Worm (Caenorhabditis elegans) whole organism, L2 larva: ENCODE data around the gene M6.11.

Source experiments
- C34F6.9 ChIP-seq: fragments of 150-350 bp; optimal IDR thresholded peaks from 2 replicates; lab custom pipeline; 2014; ENCODE audit warnings: missing biosample characterization, missing genetic modification characterization
- F13H6.1 ChIP-seq: sonication (generic microtip); optimal IDR thresholded peaks from 2 replicates; lab custom pipeline; 2016; ENCODE audit warnings: missing genetic modification characterization, missing compliant biosample characterization
- R02D3.7 ChIP-seq: fragments of 150-350 bp; optimal IDR thresholded peaks from 2 replicates; lab custom pipeline; 2014; ENCODE audit warnings: missing biosample characterization, missing genetic modification characterization
- Y55F3AM.14 ChIP-seq: fragments of 200-800 bp; sonication (Bioruptor generic); optimal IDR thresholded peaks from 2 replicates; lab custom pipeline; 2018; ENCODE audit warnings: mild to moderate bottlenecking, missing genetic modification characterization, missing compliant biosample characterization
- ZK546.5 ChIP-seq: sonication (generic microtip); optimal IDR thresholded peaks from 2 replicates; lab custom pipeline; 2017; ENCODE audit warnings: missing biosample characterization, missing genetic modification characterization
- alr-1 ChIP-seq: fragments of 150-350 bp; optimal IDR thresholded peaks from 2 replicates; lab custom pipeline; 2014; ENCODE audit warnings: missing biosample characterization, missing genetic modification characterization
- ceh-82 ChIP-seq: fragments of 150-350 bp; optimal IDR thresholded peaks from 2 replicates; lab custom pipeline; 2014; ENCODE audit warnings: missing biosample characterization, missing genetic modification characterization
- crh-2 ChIP-seq: sonication (generic microtip); optimal IDR thresholded peaks from 2 replicates; lab custom pipeline; 2017; ENCODE audit warnings: missing biosample characterization, missing genetic modification characterization
- dmd-4 ChIP-seq: sonication (generic microtip); optimal IDR thresholded peaks from 2 replicates; lab custom pipeline; 2017; ENCODE audit warnings: missing biosample characterization, missing genetic modification characterization
- egl-27 ChIP-seq: sonication (generic microtip); optimal IDR thresholded peaks from 3 replicates; lab custom pipeline; 2017; ENCODE audit warnings: missing biosample characterization, missing genetic modification reagents, missing genetic modification characterization
- elt-1 ChIP-seq: fragments of 150-350 bp; optimal IDR thresholded peaks from 2 replicates; lab custom pipeline; 2014; ENCODE audit warnings: missing biosample characterization, missing genetic modification characterization
- fos-1 ChIP-seq: fragments of 150-350 bp; optimal IDR thresholded peaks from 2 replicates; lab custom pipeline; 2014; ENCODE audit warnings: missing biosample characterization, missing genetic modification characterization
- gmeb-1 ChIP-seq: fragments of 150-350 bp; optimal IDR thresholded peaks from 2 replicates; lab custom pipeline; 2014; ENCODE audit warnings: missing biosample characterization, missing genetic modification characterization
- lin-11 ChIP-seq: fragments of 150-350 bp; sonication (generic microtip); optimal IDR thresholded peaks from 2 replicates; lab custom pipeline; 2014; ENCODE audit warnings: missing biosample characterization, missing genetic modification characterization, inconsistent platforms, mixed read lengths
- lin-13 ChIP-seq: fragments of 150-350 bp; optimal IDR thresholded peaks from 2 replicates; lab custom pipeline; 2014; ENCODE audit warnings: missing biosample characterization, missing genetic modification reagents, missing genetic modification characterization
- lin-39 ChIP-seq: fragments of 150-350 bp; optimal IDR thresholded peaks from 2 replicates; lab custom pipeline; 2014; ENCODE audit warnings: missing biosample characterization, missing genetic modification reagents, missing genetic modification characterization
- mab-5 ChIP-seq: fragments of 150-350 bp; optimal IDR thresholded peaks from 2 replicates; lab custom pipeline; 2014; ENCODE audit warnings: missing biosample characterization, missing genetic modification characterization
- mbf-1 ChIP-seq: sonication (generic microtip); optimal IDR thresholded peaks from 2 replicates; lab custom pipeline; 2017; ENCODE audit warnings: missing biosample characterization, missing genetic modification characterization
- nhr-10 ChIP-seq: sonication (generic microtip); optimal IDR thresholded peaks from 2 replicates; lab custom pipeline; 2017; ENCODE audit warnings: missing biosample characterization, missing genetic modification characterization
- nhr-11 ChIP-seq: fragments of 150-350 bp; optimal IDR thresholded peaks from 2 replicates; lab custom pipeline; 2014; ENCODE audit warnings: missing biosample characterization, missing genetic modification characterization
- nhr-12 ChIP-seq: fragments of 150-350 bp; optimal IDR thresholded peaks from 2 replicates; lab custom pipeline; 2014; ENCODE audit warnings: missing biosample characterization, missing genetic modification characterization
- nhr-129 ChIP-seq: fragments of 150-350 bp; optimal IDR thresholded peaks from 2 replicates; lab custom pipeline; 2014; ENCODE audit warnings: missing biosample characterization, missing genetic modification characterization
- nhr-21 ChIP-seq: fragments of 150-350 bp; optimal IDR thresholded peaks from 2 replicates; lab custom pipeline; 2014; ENCODE audit warnings: missing biosample characterization, missing genetic modification characterization
- nhr-23 ChIP-seq: fragments of 150-350 bp; optimal IDR thresholded peaks from 2 replicates; lab custom pipeline; 2014; ENCODE audit warnings: missing biosample characterization, missing genetic modification reagents, missing genetic modification characterization
- nhr-237 ChIP-seq: fragments of 150-350 bp; optimal IDR thresholded peaks from 2 replicates; lab custom pipeline; 2014; ENCODE audit warnings: missing biosample characterization, missing genetic modification characterization
- nhr-6 ChIP-seq: fragments of 150-350 bp; optimal IDR thresholded peaks from 2 replicates; lab custom pipeline; 2014; ENCODE audit warnings: missing biosample characterization, missing genetic modification characterization
- sem-4 ChIP-seq: fragments of 150-350 bp; optimal IDR thresholded peaks from 2 replicates; lab custom pipeline; 2014; ENCODE audit warnings: missing biosample characterization, missing genetic modification reagents, missing genetic modification characterization
- sma-9 ChIP-seq, 2 experiments: fragments of 150-350 bp in 1 of 2; sonication (generic microtip) in 1 of 2; optimal IDR thresholded peaks; 2 replicates each; lab custom pipeline; 2014 to 2016; ENCODE audit warnings: missing genetic modification characterization in 2 of 2, mild to moderate bottlenecking in 1 of 2, missing biosample characterization in 1 of 2, missing compliant biosample characterization in 1 of 2, missing genetic modification reagents in 1 of 2, moderate library complexity in 1 of 2
- unc-55 ChIP-seq: fragments of 150-350 bp; sonication (generic microtip); optimal IDR thresholded peaks from 3 replicates; lab custom pipeline; 2014; ENCODE audit warnings: missing biosample characterization, missing genetic modification reagents, missing genetic modification characterization
- unc-62 ChIP-seq: fragments of 150-350 bp; optimal IDR thresholded peaks from 2 replicates; lab custom pipeline; 2014; ENCODE audit warnings: missing biosample characterization, missing genetic modification reagents, missing genetic modification characterization
- ztf-11 ChIP-seq: sonication (generic microtip); optimal IDR thresholded peaks from 2 replicates; lab custom pipeline; 2017; ENCODE audit warnings: missing biosample characterization, missing genetic modification characterization

The M6.11 gene

ce11 chrX:646493-646892, 5.2 kb upstream of the M6.11 start:
- TF ChIP-seq Y55F3AM.14 (GFP tag; lab: Kevin White, UChicago) (no peak), lin-13 (no peak), fos-1 (tag; lab: Kevin White, UChicago) (peak; percentile 52), mab-5 (no peak), crh-2 (tag; lab: Kevin White, UChicago) (peak; percentile 20), sma-9 (GFP tag; optimal IDR thresholded peaks at IDR 0.05; lab: Kevin White, UChicago) (peak; percentile 8), sma-9 (tag; optimal IDR thresholded peaks at IDR 0.05; lab: Kevin White, UChicago) (no peak)

DNA sequence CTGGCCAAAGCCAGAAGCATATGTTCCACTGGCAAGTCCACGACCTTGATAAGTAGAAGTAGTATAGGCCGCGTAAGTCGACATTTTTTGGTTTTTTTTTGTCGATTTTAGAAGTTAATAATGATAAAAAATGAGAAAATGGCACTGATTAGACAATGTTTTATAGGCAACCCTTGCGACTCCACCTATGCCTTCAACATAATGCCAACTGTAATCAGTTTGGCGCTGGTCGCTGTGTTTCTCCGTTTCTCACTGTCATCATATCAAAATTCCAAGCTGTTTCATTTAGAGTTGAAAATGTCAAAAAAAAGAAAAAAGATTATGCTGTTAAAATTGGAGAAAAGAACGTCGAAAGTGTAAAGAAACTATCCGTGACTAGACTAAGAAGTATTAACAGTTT, 4.2 kb upstream of the M6.11 start:
- TF ChIP-seq gmeb-1 (tag; lab: Kevin White, UChicago): peak; percentile 36
- peak; percentile 2 for TF ChIP-seq F13H6.1 (tag; lab: Kevin White, UChicago)
- no peak for TF ChIP-seq nhr-237
- TF ChIP-seq fos-1 (tag; lab: Kevin White, UChicago): peak; percentile 75

ce11 chrX:642817-643216, 1.5 kb upstream of the M6.11 start:
- TF ChIP-seq nhr-10 (tag; lab: Kevin White, UChicago) (no peak), unc-55 (GFP tag; lab: Kevin White, UChicago) (no peak), R02D3.7 (tag; lab: Kevin White, UChicago) (no peak), unc-62 (GFP tag; lab: Kevin White, UChicago) (no peak), nhr-6 (tag; lab: Kevin White, UChicago) (no peak), C34F6.9 (no peak), mab-5 (no peak), lin-11 (tag; lab: Kevin White, UChicago) (no peak), gmeb-1 (tag; lab: Kevin White, UChicago) (no peak), ztf-11 (tag; lab: Kevin White, UChicago) (no peak), sem-4 (no peak), nhr-237 (no peak), lin-39 (tag; lab: Kevin White, UChicago) (no peak), nhr-12 (tag; lab: Kevin White, UChicago) (no peak), elt-1 (tag; lab: Kevin White, UChicago) (no peak)

- TF ChIP-seq fos-1 (tag; lab: Kevin White, UChicago) (peak; percentile 28), R02D3.7 (tag; lab: Kevin White, UChicago) (no peak), Y55F3AM.14 (GFP tag; lab: Kevin White, UChicago) (no peak), nhr-23 (tag; lab: Kevin White, UChicago) (no peak), ceh-82 (no peak)
Measured at ce11 chrX:637588-637987, 3.8 kb downstream of the M6.11 start.

DNA sequence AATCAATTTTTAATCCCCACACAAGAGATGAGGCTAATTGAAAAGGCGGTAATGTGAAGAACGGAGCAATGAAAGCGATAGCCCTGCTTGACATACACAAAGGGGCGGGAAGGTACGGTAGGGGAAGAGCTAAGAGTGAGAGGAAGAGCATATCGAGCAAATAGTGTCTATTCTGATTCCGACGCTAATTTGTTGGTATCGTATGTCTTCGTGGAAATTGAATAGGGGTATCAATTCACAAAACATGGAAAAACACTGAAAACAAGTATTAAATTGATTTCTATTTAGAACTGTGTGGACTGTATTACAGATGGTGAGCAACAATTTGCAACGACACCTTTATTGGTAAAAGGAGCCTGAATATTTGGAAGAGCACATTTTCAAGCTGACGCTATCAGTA, 4.4 kb downstream of the M6.11 start, which contains the start of gene pha-2:
Gene pha-2, minus strand, starts transcription at position 101 of the 400 bp plus-strand sequence.
- TF ChIP-seq nhr-11 (tag; lab: Kevin White, UChicago): no peak

DNA sequence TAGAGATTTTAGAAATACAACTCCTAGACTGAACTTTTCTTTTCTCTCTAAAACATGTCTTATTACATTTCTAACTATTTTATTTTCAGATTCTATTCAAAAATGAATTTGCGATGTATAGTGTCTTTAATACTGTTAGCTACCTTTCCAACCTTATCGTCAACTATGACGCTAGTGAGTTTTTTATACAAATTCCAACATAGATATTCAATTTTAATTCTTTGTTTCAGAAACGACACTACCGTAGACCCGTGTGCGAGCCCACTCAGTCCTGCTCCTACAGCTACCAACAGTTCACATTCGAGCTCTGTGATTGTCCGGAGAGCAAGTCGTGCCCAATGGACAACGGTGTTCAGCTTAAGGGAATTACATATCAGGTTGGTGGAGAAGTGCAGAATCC, 12.2 kb downstream of the M6.11 start, which contains the start of gene M6.4:
Gene M6.4, plus strand, starts transcription at position 55 of the 400 bp plus-strand sequence.
- TF ChIP-seq fos-1 (tag; lab: Kevin White, UChicago): no peak

DNA sequence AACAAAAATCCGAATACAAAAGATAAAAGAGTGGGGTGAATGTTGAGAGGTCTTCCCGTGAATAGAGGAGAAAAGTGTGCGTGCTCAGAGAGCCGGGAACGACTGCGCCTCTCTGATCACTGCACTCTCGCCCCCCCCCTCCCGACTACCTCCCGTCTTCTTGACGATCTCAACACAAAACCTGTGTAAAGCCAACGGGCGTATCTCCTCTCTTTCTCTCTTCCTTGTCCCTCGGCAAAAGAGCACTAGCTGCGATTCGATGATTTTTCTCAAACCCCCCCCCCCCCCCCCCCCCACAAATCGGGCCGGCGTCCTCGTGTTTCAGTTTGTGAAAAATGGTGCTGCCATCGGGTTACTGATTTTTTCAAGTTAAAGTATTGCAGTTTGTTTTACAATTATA, 19.7 kb downstream of the M6.11 start:
- TF ChIP-seq nhr-23 (tag; lab: Kevin White, UChicago): no peak
- TF ChIP-seq lin-11 (tag; lab: Kevin White, UChicago): no peak
- TF ChIP-seq lin-39 (tag; lab: Kevin White, UChicago): no peak
- TF ChIP-seq lin-13: no peak
- TF ChIP-seq ZK546.5 (tag; lab: Kevin White, UChicago): no peak
- no peak for TF ChIP-seq nhr-21 (tag; lab: Kevin White, UChicago)
- TF ChIP-seq nhr-129: no peak
- TF ChIP-seq sma-9 (GFP tag; optimal IDR thresholded peaks at IDR 0.05; lab: Kevin White, UChicago): no peak
- no peak for TF ChIP-seq sma-9 (tag; optimal IDR thresholded peaks at IDR 0.05; lab: Kevin White, UChicago)
- no peak for TF ChIP-seq R02D3.7 (tag; lab: Kevin White, UChicago)
- no peak for TF ChIP-seq alr-1 (tag; lab: Kevin White, UChicago)
- TF ChIP-seq ceh-82: no peak
- no peak for TF ChIP-seq mbf-1 (tag; lab: Kevin White, UChicago)
- no peak for TF ChIP-seq egl-27 (tag; lab: Kevin White, UChicago)
- TF ChIP-seq nhr-10 (tag; lab: Kevin White, UChicago): no peak
- TF ChIP-seq ztf-11 (tag; lab: Kevin White, UChicago): no peak
- TF ChIP-seq dmd-4 (tag; lab: Kevin White, UChicago): no peak
